Worm (Caenorhabditis elegans) whole organism, L4 larva: ENCODE results near the gene F11D11.22.
"Not testable (repeated sequence)": the region's sequence is repeated elsewhere in the genome, so short reads cannot be mapped to it uniquely, and the experiment has no call there.

Experiments used
- Y48G9A.11 ChIP-seq: fragments of 200-800 bp; sonication (Bioruptor generic); IDR thresholded peaks from 2 replicates; pipeline ENCODE4 v1.3.6; 2022; ENCODE audit warnings: missing genetic modification reagents, missing genetic modification characterization, missing compliant biosample characterization
- aha-1 ChIP-seq: fragments of 150-350 bp; peaks from one replicate; lab custom pipeline; 2014; ENCODE audit warnings: missing biosample characterization, missing genetic modification characterization
- ces-1 ChIP-seq: fragments of 150-350 bp; sonication (generic microtip); optimal IDR thresholded peaks from 4 replicates; lab custom pipeline; 2014; ENCODE audit warnings: missing biosample characterization, missing genetic modification reagents, missing genetic modification characterization
- daf-8 ChIP-seq: fragments of 200-800 bp; sonication (Bioruptor generic); IDR thresholded peaks from 2 replicates; pipeline ENCODE4 v1.3.6; 2022; ENCODE audit warnings: missing genetic modification characterization, missing compliant biosample characterization
- dmd-9 ChIP-seq: fragments of 200-800 bp; sonication (Bioruptor generic); IDR thresholded peaks from 2 replicates; pipeline ENCODE4 v1.3.6; 2022; ENCODE audit warnings: missing genetic modification reagents, missing genetic modification characterization, missing compliant biosample characterization
- dpl-1 ChIP-seq: fragments of 150-350 bp; optimal IDR thresholded peaks from 2 replicates; lab custom pipeline; 2014; ENCODE audit warnings: missing biosample characterization, missing genetic modification reagents, missing genetic modification characterization
- dve-1 ChIP-seq: sonication (generic microtip); optimal IDR thresholded peaks from 2 replicates; lab custom pipeline; 2017; ENCODE audit warnings: antibody characterized with exemption, mild to moderate bottlenecking, missing genetic modification characterization, missing compliant biosample characterization; ENCODE audit not compliant: insufficient read depth
- lim-7 ChIP-seq: fragments of 200-800 bp; sonication (Bioruptor generic); IDR thresholded peaks from 2 replicates; pipeline ENCODE4 v1.3.6; 2022; ENCODE audit warnings: missing genetic modification characterization, missing compliant biosample characterization
- lin-1 ChIP-seq: fragments of 200-800 bp; sonication (Bioruptor generic); IDR thresholded peaks from 2 replicates; pipeline ENCODE4 v1.3.6; 2022; ENCODE audit warnings: missing genetic modification reagents, missing genetic modification characterization, missing compliant biosample characterization
- lin-13 ChIP-seq: fragments of 150-350 bp; optimal IDR thresholded peaks from 2 replicates; lab custom pipeline; 2014; ENCODE audit warnings: missing biosample characterization, missing genetic modification reagents, missing genetic modification characterization
- lin-15B ChIP-seq: fragments of 150-350 bp; sonication (generic microtip); optimal IDR thresholded peaks from 3 replicates; lab custom pipeline; 2014; ENCODE audit warnings: missing biosample characterization, missing genetic modification characterization
- lsy-2 ChIP-seq, 2 experiments: fragments of 150-350 bp in 1 of 2; sonication (generic microtip) in 1 of 2; optimal IDR thresholded peaks; 2 replicates each; lab custom pipeline; 2014 to 2017; ENCODE audit warnings: missing biosample characterization in 2 of 2, missing genetic modification characterization in 2 of 2
- mxl-2 ChIP-seq: fragments of 200-800 bp; sonication (Bioruptor generic); conservative IDR thresholded peaks from 2 replicates; pipeline ENCODE4 v1.3.6; 2022; ENCODE audit warnings: missing genetic modification reagents, missing genetic modification characterization, missing compliant biosample characterization
- nhr-102 ChIP-seq: sonication (generic microtip); optimal IDR thresholded peaks from 2 replicates; lab custom pipeline; 2016; ENCODE audit warnings: mild to moderate bottlenecking, missing genetic modification characterization, moderate library complexity, missing compliant biosample characterization
- nhr-111 ChIP-seq: fragments of 200-800 bp; sonication (Bioruptor generic); optimal IDR thresholded peaks from 2 replicates; lab custom pipeline; 2018; ENCODE audit warnings: mild to moderate bottlenecking, missing genetic modification characterization, missing compliant biosample characterization
- nhr-48 ChIP-seq: sonication (generic microtip); optimal IDR thresholded peaks from 2 replicates; lab custom pipeline; 2016; ENCODE audit warnings: mild to moderate bottlenecking, missing genetic modification characterization, missing compliant biosample characterization
- pha-4 ChIP-seq, 2 experiments: fragments of 150-350 bp in 1 of 2; fragments of 200-800 bp in 1 of 2; sonication (Bioruptor generic) in 1 of 2; IDR thresholded peaks in 1 of 2; optimal IDR thresholded peaks in 1 of 2; 2 replicates each; pipeline versions ENCODE4 v1.3.6 to Lab custom; 2014 to 2022; ENCODE audit warnings: missing genetic modification characterization in 2 of 2, missing genetic modification reagents in 2 of 2, missing biosample characterization in 1 of 2, missing compliant biosample characterization in 1 of 2
- saeg-2 ChIP-seq: fragments of 200-800 bp; sonication (Bioruptor generic); IDR thresholded peaks from 2 replicates; pipeline ENCODE4 v1.3.6; 2022; ENCODE audit warnings: missing genetic modification reagents, missing genetic modification characterization, missing compliant biosample characterization
- sdz-12 ChIP-seq: fragments of 200-800 bp; sonication (Bioruptor generic); optimal IDR thresholded peaks from 2 replicates; lab custom pipeline; 2018; ENCODE audit warnings: mild to moderate bottlenecking, missing genetic modification characterization, missing compliant biosample characterization
- set-16 ChIP-seq: fragments of 200-800 bp; sonication (Bioruptor generic); IDR thresholded peaks from 2 replicates; pipeline ENCODE4 v1.3.6; 2022; ENCODE audit warnings: missing genetic modification reagents, missing genetic modification characterization, missing compliant biosample characterization
- unc-62 ChIP-seq, 3 experiments: fragments of 150-350 bp in 1 of 3; sonication (generic microtip); optimal IDR thresholded peaks in 2 of 3; peaks in 1 of 3; 1 replicate in 1 of 3; 2 replicates in 2 of 3; lab custom pipeline; 2014 to 2017; ENCODE audit warnings: missing biosample characterization in 3 of 3, missing genetic modification characterization in 3 of 3, missing genetic modification reagents in 3 of 3, missing genotype in 1 of 3
- vab-7 ChIP-seq: fragments of 200-800 bp; sonication (Bioruptor generic); IDR thresholded peaks from 2 replicates; pipeline ENCODE4 v1.3.6; 2022; ENCODE audit warnings: missing genetic modification reagents, missing genetic modification characterization, missing compliant biosample characterization
- zip-2 ChIP-seq: fragments of 150-350 bp; optimal IDR thresholded peaks from 2 replicates; lab custom pipeline; 2014; ENCODE audit warnings: missing biosample characterization, missing genetic modification characterization
- ztf-7 ChIP-seq: fragments of 150-350 bp; optimal IDR thresholded peaks from 2 replicates; lab custom pipeline; 2014; ENCODE audit warnings: missing biosample characterization, missing genetic modification characterization

F11D11.22 gene

DNA sequence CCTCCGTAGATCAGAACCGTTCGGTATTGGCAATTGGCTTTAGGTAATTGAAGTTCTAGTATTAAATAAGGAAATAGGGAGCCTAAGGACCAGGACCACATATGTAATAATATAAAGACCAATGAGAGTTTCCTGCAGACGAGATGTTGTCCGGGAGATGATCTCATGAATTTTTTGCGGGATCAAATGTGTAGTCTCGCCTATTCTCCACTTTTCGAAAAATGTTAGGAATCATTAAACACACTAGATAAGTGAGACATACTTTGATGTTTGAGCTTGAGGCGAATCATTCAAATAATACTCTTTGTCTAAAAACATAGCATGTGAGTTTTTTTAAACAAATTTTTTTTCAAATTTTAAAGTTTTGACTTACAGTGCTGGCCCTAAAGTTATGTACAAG lies 9.1 kb upstream of the F11D11.22 start, which contains the start of gene F11D11.6:
Gene F11D11.6 (minus strand): TSS at position 101 of the 400 bp plus-strand sequence.
- no peak for TF ChIP-seq Y48G9A.11 (GFP tag; lab: Robert Waterston, UW)
- TF ChIP-seq, all 104 proteins: peak for 0

DNA sequence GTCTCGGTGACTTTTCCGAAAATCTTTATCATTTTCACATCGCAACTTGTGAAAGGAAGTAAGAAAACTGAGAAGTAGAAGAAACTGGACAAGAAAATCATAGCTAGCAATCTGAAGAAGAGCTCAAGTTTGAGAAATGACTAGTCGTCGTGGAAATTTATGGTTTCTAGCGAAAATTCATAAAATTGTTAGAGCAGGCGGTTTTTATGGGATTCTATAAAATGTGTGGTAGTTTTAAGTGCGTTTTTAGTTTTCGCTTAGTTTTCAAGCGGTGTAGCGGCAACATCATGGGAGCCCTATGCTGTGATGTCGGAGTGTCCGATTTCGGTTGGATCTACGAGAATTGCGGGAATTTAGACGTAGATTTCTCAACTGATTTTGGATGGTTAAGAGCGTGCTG lies 7.8 kb upstream of the F11D11.22 start, which contains the start of gene clec-254:
Gene clec-254 (minus strand): TSS at position 101 of the 400 bp plus-strand sequence.
- TF ChIP-seq dmd-9 (GFP tag; lab: Robert Waterston, UW); nhr-102 (tag; lab: Kevin White, UChicago); daf-8 (GFP tag; lab: Robert Waterston, UW): not testable (repeated sequence)

DNA sequence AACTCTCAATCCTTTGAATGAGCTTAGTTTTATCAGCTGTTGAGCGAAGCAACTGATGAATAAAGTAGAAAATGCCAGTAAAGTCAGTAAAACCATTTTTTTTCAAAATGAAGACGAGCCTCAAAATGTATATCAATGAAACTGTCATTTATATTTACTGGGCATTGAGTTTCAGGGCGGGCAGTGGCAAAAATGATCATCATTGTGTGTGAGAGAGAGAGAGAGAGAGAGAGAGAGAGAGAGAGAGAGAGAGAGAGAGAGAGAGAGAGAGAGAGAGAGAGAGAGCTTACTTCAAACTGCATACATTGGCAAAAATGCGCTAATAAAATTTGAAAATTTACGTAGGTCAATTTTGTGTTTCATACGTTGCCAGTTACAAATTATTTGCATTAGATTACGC lies 2.0 kb upstream of the F11D11.22 start, which contains the start of gene F11D11.3:
Gene F11D11.3 (minus strand): TSS at position 101 of the 400 bp plus-strand sequence.
- TF ChIP-seq dmd-9 (GFP tag; lab: Robert Waterston, UW) (no peak), dve-1 (tag; lab: Kevin White, UChicago) (no peak), saeg-2 (GFP tag; lab: Robert Waterston, UW) (no peak)
- TF ChIP-seq, all 104 proteins: peak for 0

DNA sequence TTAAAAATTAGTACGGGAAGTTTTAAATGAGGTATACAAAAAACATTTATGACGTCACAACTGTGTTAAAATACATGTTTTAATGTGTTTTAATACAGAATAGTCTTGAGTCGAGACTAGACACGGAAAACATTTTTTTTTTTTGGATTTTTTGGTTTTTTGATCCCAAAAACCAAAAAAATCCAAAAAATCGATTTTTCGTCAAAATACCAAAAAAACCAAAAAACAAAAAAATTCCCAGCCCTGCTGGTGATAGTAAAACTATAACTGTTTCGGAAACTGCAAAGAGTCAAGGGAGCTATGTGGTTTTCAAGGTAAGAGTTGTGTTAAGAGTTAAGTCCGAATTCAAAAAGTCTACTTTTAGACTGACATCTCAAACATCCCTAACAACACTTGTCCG lies 1.1 kb upstream of the F11D11.22 start, which contains the start of gene F11D11.4:
Gene F11D11.4 (plus strand): TSS at position 301 of the 400 bp plus-strand sequence.
- TF ChIP-seq lin-15B (tag; lab: Kevin White, UChicago) = no peak
- TF ChIP-seq, all 104 proteins: peak for 0

DNA sequence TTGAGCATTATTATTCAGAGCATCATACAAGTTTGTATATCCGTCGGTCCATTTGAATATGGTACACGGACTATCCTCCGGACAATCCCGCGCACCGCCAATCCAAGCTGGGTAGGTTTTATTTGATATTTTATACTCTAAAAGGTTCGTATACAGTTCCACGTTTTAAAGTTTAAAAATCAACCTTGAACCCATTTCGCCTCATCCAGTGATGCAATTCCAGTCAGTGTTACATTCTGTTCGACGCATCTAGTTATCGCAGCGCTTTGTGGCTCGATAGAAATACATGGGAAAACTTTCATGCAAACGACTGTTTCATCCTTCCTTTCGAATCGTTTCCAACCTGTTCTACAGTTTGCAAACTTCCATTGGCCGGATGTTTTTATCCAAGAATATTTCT lies 7.8 kb downstream of the F11D11.22 start:
- TF ChIP-seq unc-62 (GFP tag; optimal IDR thresholded peaks at IDR 0.05 in 1 of 2; lab: Kevin White, UChicago) = peak in 1 of 2 experiments; percentile 93
- TF ChIP-seq unc-62 (tag; optimal IDR thresholded peaks at IDR 0.05; lab: Kevin White, UChicago) = no peak
- TF ChIP-seq ces-1 (GFP tag; lab: Kevin White, UChicago) = no peak

DNA sequence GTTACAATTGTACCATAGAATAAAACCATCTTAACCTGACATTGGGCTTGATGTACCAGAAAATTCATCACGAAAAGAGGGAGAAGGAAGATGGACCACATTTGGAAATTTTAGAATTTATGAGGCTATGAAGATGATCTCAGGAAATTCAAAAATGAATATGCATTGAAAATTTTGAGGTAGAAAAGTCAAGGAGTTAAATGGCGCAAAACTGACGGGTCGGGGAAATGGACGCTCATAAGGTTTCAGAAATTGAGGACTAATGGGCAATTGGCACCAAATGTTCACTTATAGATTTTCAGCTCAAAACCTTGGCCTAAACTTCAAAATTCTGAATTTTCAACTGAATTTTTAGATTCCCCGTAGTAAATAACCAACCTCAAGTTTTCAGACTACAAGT lies 8.5 kb downstream of the F11D11.22 start, which contains the start of gene clec-255:
Gene clec-255 (minus strand): TSS at position 101 of the 400 bp plus-strand sequence.
- TF ChIP-seq lin-13 (no peak), set-16 (GFP tag; lab: Robert Waterston, UW) (no peak), aha-1 (tag; lab: Kevin White, UChicago) (peak; percentile 3)
- TF ChIP-seq, all 104 proteins: peak for 1

DNA sequence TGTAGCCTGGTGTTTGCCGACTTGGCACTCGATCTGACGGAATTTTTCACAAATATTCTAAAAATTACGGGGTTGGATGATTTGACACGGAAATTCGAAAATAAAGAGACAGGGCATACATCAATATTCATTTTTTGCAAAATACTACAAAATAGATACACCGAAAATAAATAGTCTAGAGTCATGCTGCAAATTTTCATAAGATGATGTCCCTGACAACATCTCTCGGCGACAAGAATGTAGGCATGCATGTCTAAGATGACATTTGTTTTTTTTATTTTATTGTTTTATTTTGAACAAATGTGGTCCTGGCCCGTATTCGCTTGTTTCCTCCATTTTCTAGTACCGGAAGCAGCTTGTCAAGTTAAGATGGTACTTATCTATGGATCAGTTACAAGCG lies 9.2 kb downstream of the F11D11.22 start, which contains the start of gene clec-256:
Gene clec-256 (plus strand): TSS at position 301 of the 400 bp plus-strand sequence.
- no peak for TF ChIP-seq lin-1 (GFP tag; lab: Robert Waterston, UW)
- TF ChIP-seq dpl-1 = no peak
- no peak for TF ChIP-seq pha-4 (GFP tag; IDR thresholded peaks at IDR 0.05; lab: Robert Waterston, UW)
- TF ChIP-seq pha-4 (tag; optimal IDR thresholded peaks at IDR 0.05; lab: Kevin White, UChicago) = no peak
- TF ChIP-seq lsy-2 (tag; optimal IDR thresholded peaks at IDR 0.05; lab: Kevin White, UChicago) = no peak
- no peak for TF ChIP-seq ztf-7 (tag; lab: Kevin White, UChicago)
- TF ChIP-seq vab-7 (GFP tag; lab: Robert Waterston, UW) = no peak
- no peak for TF ChIP-seq mxl-2
- TF ChIP-seq zip-2 (tag; lab: Kevin White, UChicago) = no peak
- no peak for TF ChIP-seq lim-7 (GFP tag; lab: Robert Waterston, UW)
- no peak for TF ChIP-seq nhr-48 (tag; lab: Kevin White, UChicago)
- no peak for TF ChIP-seq sdz-12 (GFP tag; lab: Kevin White, UChicago)
- TF ChIP-seq nhr-111 (GFP tag; lab: Kevin White, UChicago) = no peak
